Worm (Caenorhabditis elegans): ENCODE results near the gene nphp-4.

Gene nphp-4

ce11 chrV:11797272-11797855 lies 46.2 kb downstream of the nphp-4 start:
- TF ChIP-seq bed-3 (GFP tag; optimal IDR thresholded peaks at IDR 0.05) (no peak), sem-2 (GFP tag; optimal IDR thresholded peaks at IDR 0.05) (no peak), ceh-83 (GFP tag; optimal IDR thresholded peaks at IDR 0.05) (no peak), lin-32 (GFP tag; optimal IDR thresholded peaks at IDR 0.05) (no peak), nhr-2 (tag; optimal IDR thresholded peaks at IDR 0.05) (no peak), snpc-4 (tag; optimal IDR thresholded peaks at IDR 0.05) (no peak), blmp-1 (tag; optimal IDR thresholded peaks at IDR 0.05) (no peak), sptf-1 (tag; optimal IDR thresholded peaks at IDR 0.05) (no peak)

- TF ChIP-seq nhr-28 (tag; optimal IDR thresholded peaks at IDR 0.05) (no peak), unc-39 (tag; optimal IDR thresholded peaks at IDR 0.05) (no peak), sptf-1 (tag; optimal IDR thresholded peaks at IDR 0.05) (no peak), lsy-2 (tag; optimal IDR thresholded peaks at IDR 0.05) (no peak), bed-3 (GFP tag; optimal IDR thresholded peaks at IDR 0.05) (no peak), mep-1 (tag; optimal IDR thresholded peaks at IDR 0.05) (no peak), nhr-237 (tag; optimal IDR thresholded peaks at IDR 0.05) (no peak), mab-5 (tag; optimal IDR thresholded peaks at IDR 0.05) (no peak), drap-1 (GFP tag; optimal IDR thresholded peaks at IDR 0.05) (no peak), M03D4.4 (tag; optimal IDR thresholded peaks at IDR 0.05) (no peak), nhr-76 (tag; optimal IDR thresholded peaks at IDR 0.05) (no peak)
Measured at ce11 chrV:11796343-11796742, 47.2 kb downstream of the nphp-4 start.

- TF ChIP-seq flh-1 (GFP tag; optimal IDR thresholded peaks at IDR 0.05), result no peak
- TF ChIP-seq ceh-43 (GFP tag; optimal IDR thresholded peaks at IDR 0.05), result no peak
- no peak for TF ChIP-seq drap-1 (GFP tag; optimal IDR thresholded peaks at IDR 0.05)
- TF ChIP-seq ceh-39 (tag; optimal IDR thresholded peaks at IDR 0.05), result no peak
- TF ChIP-seq pha-4 (tag; optimal IDR thresholded peaks at IDR 0.05), result no peak
- TF ChIP-seq bed-3 (GFP tag; optimal IDR thresholded peaks at IDR 0.05), result no peak
- TF ChIP-seq mep-1 (tag; optimal IDR thresholded peaks at IDR 0.05), result no peak
- no peak for TF ChIP-seq hlh-1 (tag; optimal IDR thresholded peaks at IDR 0.05)
- no peak for TF ChIP-seq tbx-8 (GFP tag; optimal IDR thresholded peaks at IDR 0.05)
- no peak for TF ChIP-seq nhr-28 (tag; optimal IDR thresholded peaks at IDR 0.05)
- no peak for TF ChIP-seq zip-8 (tag; optimal IDR thresholded peaks at IDR 0.05)
- TF ChIP-seq snpc-4 (tag; optimal IDR thresholded peaks at IDR 0.05), result no peak
- TF ChIP-seq lsy-2 (tag; optimal IDR thresholded peaks at IDR 0.05), result no peak
Measured at ce11 chrV:11795352-11795751, 48.2 kb downstream of the nphp-4 start.

- TF ChIP-seq tbx-8 (GFP tag; optimal IDR thresholded peaks at IDR 0.05), result no peak
- no peak for TF ChIP-seq ham-2 (GFP tag; optimal IDR thresholded peaks at IDR 0.05)
- no peak for TF ChIP-seq mls-2 (tag; optimal IDR thresholded peaks at IDR 0.05)
- no peak for TF ChIP-seq nhr-2 (tag; optimal IDR thresholded peaks at IDR 0.05)
- TF ChIP-seq drap-1 (GFP tag; optimal IDR thresholded peaks at IDR 0.05), result no peak
- TF ChIP-seq ztf-11 (tag; optimal IDR thresholded peaks at IDR 0.05), result no peak
- TF ChIP-seq ceh-43 (GFP tag; optimal IDR thresholded peaks at IDR 0.05), result no peak
- no peak for TF ChIP-seq nhr-28 (tag; optimal IDR thresholded peaks at IDR 0.05)
- no peak for TF ChIP-seq snpc-4 (tag; optimal IDR thresholded peaks at IDR 0.05)
- TF ChIP-seq pha-4 (tag; optimal IDR thresholded peaks at IDR 0.05), result no peak
- no peak for TF ChIP-seq unc-120 (tag; optimal IDR thresholded peaks at IDR 0.05; ENCODE audit: poor library complexity, severe bottlenecking)
- no peak for TF ChIP-seq bed-3 (GFP tag; optimal IDR thresholded peaks at IDR 0.05)
- no peak for TF ChIP-seq ces-1 (GFP tag; optimal IDR thresholded peaks at IDR 0.05)
- no peak for TF ChIP-seq sem-2 (GFP tag; optimal IDR thresholded peaks at IDR 0.05)
- no peak for TF ChIP-seq lin-32 (GFP tag; optimal IDR thresholded peaks at IDR 0.05)
- TF ChIP-seq hlh-1 (tag; optimal IDR thresholded peaks at IDR 0.05), result no peak
- no peak for TF ChIP-seq nhr-12 (tag; optimal IDR thresholded peaks at IDR 0.05)
- no peak for TF ChIP-seq sptf-1 (tag; optimal IDR thresholded peaks at IDR 0.05)
- no peak for TF ChIP-seq mab-5 (tag; optimal IDR thresholded peaks at IDR 0.05)
Measured at ce11 chrV:11794172-11794571, 49.4 kb downstream of the nphp-4 start.

- TF ChIP-seq sptf-1 (tag; optimal IDR thresholded peaks at IDR 0.05) (no peak), ceh-39 (tag; optimal IDR thresholded peaks at IDR 0.05) (no peak), lin-32 (GFP tag; optimal IDR thresholded peaks at IDR 0.05) (no peak), mls-2 (tag; optimal IDR thresholded peaks at IDR 0.05) (no peak), unc-62 (GFP tag; optimal IDR thresholded peaks at IDR 0.05) (no peak), elt-1 (tag; optimal IDR thresholded peaks at IDR 0.05; ENCODE audit: borderline replicate concordance, insufficient read depth) (no peak), nhr-76 (tag; optimal IDR thresholded peaks at IDR 0.05) (no peak), M03D4.4 (tag; optimal IDR thresholded peaks at IDR 0.05) (no peak), hlh-1 (tag; optimal IDR thresholded peaks at IDR 0.05) (no peak), mep-1 (tag; optimal IDR thresholded peaks at IDR 0.05) (no peak), lin-13 (tag; optimal IDR thresholded peaks at IDR 0.05) (no peak), ceh-43 (GFP tag; optimal IDR thresholded peaks at IDR 0.05) (no peak), mab-5 (tag; optimal IDR thresholded peaks at IDR 0.05) (no peak), ces-1 (GFP tag; optimal IDR thresholded peaks at IDR 0.05) (no peak)
Measured at ce11 chrV:11789474-11789873, 54.1 kb downstream of the nphp-4 start, which contains the start of gene D2023.1. Gene D2023.1 (plus strand): TSS chrV:11789550.
